Fruit fly (Drosophila melanogaster): ENCODE measurements around the gene Fbw5.
A peak's percentile ranks its signal among the peaks of the same experiment; 100 is the strongest.

Gene Fbw5

DNA sequence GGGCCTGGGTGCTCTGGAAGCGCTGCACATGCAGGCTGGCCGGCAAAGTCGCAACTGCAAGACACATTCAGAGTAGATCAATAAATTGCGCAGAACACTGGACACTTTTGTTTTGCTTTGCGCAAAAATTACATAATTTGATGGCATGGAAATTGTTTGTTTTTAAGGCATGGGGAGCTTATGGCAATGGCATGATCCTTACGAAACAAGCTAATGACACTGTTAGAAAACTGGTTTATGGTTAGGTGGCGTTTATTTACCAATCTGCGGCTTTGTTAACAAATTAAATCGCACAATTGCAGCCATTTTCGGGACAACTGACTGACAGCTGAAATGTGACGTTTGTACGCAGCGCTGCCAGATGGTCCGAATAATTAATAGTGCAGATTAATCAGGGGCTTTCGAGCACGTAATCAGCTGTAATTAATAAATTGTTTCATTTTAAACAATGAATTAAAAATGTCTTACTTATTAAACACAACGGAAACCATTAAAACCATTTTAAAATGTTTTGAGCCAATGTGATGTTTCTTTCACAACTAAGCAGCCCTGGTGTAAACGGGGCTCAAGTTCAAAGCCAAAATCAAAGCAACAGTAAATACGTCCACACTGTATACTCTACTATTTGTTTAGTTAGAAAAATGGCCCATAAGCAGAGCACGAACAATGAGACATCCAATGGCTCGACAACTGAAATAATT lies 3.2 kb downstream of the Fbw5 start, which contains the start of the genes ND-51 and CG13994:
TSS of gene ND-51 (minus strand) at position 376 of the 701 bp plus-strand sequence.
TSS of gene CG13994 (plus strand) at position 608 of the 701 bp plus-strand sequence.
- no peak for TF ChIP-seq noc (tag; optimal IDR thresholded peaks at IDR 0.05)

DNA sequence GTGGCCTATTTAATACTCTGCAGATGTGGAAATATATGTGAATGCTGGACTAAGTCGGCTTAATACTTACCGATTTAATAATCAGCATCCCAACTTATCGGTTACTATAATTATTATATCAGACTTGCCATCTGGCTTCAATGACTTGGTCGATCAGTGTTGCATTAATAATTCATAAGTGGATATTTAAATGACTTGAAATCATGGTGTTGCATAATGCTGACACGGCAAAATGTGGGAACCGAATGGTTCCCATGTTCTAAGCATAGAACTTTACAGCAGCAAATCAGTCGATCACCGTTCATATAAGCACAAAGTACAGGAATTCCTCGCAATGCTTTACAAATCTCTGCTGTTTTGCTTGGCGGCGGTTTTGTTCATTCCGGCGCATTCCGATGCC lies 5.5 kb downstream of the Fbw5 start, which contains the start of gene CG34180:
TSS of gene CG34180 (plus strand) at position 301 of the 400 bp plus-strand sequence.
- TF ChIP-seq noc (tag; optimal IDR thresholded peaks at IDR 0.05), result no peak

DNA sequence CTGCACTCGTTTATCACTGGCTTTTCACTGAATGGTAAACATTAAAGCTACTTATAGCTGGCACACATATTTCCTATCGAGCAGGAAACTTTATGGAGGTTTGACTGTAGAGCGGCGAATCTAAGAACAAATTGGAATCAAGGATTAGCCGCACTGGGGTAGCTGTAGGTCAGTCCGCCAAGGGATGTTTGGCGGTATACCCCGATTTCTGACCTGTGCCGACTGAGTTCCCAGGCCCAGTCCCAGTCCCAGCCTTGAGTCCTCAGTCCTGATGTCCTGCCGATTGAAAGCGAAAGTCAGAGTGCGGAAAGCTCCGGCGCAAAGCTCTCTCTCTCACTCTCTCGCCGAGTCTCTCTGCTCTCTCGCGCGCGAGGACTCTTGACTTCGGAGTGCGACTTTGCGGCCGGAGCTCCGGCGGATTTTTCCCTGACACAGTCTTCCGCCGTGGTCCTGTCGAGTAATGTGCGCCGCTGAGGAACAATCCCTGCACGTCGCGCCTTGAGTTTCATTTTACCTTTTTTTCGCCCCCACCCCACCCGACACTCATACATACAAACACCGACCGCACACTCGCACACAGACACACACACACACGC lies 11.8 kb downstream of the Fbw5 start, which contains the start of gene CG13995:
TSS of gene CG13995 (plus strand) at position 429 of the 596 bp plus-strand sequence.
- no peak for TF ChIP-seq noc (tag; optimal IDR thresholded peaks at IDR 0.05)

DNA sequence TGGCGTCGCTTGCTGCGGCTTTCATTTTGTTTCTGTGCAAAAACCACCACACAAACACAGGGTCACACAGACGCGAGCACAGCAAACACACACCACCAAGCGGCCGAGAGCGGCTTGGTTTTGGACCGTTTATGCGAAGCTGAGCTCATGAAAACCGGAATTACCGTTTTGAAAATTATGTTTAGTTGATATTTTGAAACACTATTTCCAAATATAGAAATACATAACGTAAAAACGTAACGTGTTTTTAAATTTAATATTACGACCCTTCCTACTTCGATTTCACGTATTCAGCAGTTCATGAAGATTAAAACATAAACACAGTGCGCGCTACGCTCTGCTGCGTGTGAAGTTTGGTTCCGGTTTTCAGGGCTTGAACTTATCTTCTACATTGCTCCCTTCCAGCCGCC lies 14.5 kb downstream of the Fbw5 start:
- TF ChIP-seq noc (tag; optimal IDR thresholded peaks at IDR 0.05), result peak; percentile 95

DNA sequence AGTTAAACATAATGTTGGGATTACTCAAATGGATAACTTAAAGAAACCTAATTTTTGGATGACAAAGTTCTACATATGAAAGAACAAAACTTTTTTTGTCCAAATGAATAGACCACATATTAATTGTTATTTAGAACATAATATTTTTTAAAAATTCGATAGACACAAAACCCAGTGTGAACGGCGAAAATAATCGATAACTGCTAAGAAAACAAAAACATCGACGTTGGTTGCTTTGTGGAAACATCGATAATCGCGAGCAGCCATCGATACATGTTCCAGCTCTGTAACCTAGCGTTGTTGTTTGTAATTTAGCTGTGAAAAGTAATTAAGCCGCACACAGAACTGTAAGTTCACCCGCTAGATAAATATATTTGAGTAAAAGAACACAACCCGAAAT lies 15.2 kb downstream of the Fbw5 start, which contains the start of gene CG9135:
TSS of gene CG9135 (plus strand) at position 226 of the 400 bp plus-strand sequence.
- no peak for TF ChIP-seq noc (tag; optimal IDR thresholded peaks at IDR 0.05)

DNA sequence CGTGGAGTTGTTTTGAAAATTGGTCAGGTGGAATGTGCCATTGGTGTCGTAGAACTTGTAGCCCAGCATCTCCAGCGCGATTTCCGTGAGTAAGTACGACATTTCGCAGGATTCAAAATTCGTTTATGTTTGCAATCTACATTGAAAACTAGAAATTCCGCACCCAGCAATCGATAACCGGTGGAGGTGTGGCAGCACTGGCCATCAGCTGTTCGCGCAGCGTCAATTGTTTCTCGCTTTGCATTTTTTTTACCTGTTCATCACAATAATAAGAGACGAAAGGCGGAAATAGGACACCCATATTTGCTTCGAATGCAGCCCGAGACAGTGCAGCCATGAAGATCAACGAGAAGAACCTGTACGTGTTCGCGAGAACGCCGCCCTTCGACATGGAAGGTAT lies 17.2 kb downstream of the Fbw5 start, which contains the start of the genes CG34179 and slmo:
TSS of gene CG34179 (minus strand) at position 165 of the 400 bp plus-strand sequence.
TSS of gene slmo (minus strand) at position 165 of the 400 bp plus-strand sequence.
- no peak for TF ChIP-seq noc (tag; optimal IDR thresholded peaks at IDR 0.05)

DNA sequence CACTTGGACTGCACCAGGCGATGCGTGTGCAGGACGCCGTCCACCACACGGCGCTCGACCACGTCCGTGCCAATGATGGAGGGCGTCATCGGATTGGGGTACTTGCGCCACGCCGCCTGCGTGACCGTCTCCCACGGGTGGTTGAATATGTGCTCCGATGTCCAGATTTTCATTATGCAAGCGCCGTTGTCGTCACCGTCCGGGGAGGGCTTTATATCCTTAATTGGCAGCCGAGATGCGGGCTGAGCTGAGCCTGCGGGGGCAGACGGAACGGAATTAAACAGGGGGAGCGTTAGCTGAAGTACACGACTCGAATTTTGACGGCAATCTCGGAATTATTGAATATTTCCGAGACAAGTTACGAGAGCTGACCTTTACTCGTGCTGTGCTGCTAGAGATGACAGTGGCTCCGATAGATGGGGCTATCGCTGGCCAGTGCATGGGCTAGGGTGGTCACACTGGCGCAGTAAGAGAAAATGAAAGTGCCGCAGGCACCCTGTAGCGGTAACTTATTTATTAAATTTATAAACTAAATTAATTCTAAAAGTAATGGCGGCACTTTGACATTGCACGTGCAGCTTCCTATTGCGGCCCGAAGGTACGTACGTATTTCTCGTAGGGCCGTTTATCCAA lies 18.1 kb downstream of the Fbw5 start, which contains the start of gene IPIP:
TSS of gene IPIP (plus strand) at position 475 of the 633 bp plus-strand sequence.
- TF ChIP-seq noc (tag; optimal IDR thresholded peaks at IDR 0.05), result no peak

DNA sequence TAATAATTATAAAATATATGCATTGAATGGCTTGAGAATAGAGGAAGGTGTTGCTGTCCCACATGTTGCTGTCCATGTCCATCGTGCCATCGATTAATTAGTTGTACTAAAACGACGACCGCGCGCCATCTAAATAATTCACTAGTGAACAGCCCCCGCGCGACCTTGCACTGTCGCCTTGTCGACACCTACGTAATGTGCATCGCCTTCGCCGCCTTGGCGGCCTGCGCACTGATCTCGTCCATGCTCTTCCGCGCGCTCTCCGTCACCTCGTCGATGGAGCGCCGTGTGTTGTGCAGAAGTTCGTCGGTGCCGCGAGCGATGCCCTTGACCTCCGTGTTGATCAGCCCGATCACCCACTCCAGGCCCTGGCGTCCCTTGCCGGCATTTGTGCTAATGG lies 18.9 kb downstream of the Fbw5 start:
- TF ChIP-seq noc (tag; optimal IDR thresholded peaks at IDR 0.05), result no peak

DNA sequence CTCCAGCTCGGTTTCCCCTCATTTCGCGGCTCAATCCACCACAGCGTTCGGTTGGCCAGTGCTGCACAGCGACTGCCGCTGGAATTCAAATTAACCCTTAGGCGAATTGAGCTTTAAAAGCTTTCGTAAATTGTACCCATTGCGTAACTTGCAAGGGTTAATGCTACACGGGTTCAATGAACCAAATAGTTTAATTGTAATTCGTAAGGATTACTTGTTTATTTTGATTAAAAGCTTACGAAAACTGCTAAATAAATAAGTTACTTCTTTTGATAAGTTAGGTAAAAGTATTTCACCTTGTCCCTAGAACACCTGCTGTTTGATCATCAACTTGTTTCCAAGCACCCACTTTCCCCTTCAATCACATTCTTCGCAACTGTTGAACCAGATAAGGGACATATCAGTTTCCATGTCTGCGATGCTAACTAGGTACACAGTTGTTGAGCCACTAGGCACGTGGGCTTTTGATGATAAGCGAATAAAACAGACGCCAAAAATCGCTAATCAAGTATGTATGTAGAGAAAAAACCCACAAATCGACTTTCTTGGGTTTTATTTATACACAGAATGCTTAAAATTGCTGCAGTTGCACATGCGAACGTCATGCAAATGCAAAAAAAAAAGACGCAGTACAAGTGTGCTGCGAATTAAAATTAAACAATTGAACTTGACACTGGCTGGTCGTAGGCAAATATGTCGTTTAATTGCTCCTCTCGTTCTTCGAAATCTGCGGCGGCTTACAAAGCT lies 19.6 kb downstream of the Fbw5 start, which contains the start of gene Pfas:
TSS of gene Pfas (minus strand) at position 79 of the 747 bp plus-strand sequence.
- peak; percentile 80 for TF ChIP-seq noc (tag; optimal IDR thresholded peaks at IDR 0.05)

DNA sequence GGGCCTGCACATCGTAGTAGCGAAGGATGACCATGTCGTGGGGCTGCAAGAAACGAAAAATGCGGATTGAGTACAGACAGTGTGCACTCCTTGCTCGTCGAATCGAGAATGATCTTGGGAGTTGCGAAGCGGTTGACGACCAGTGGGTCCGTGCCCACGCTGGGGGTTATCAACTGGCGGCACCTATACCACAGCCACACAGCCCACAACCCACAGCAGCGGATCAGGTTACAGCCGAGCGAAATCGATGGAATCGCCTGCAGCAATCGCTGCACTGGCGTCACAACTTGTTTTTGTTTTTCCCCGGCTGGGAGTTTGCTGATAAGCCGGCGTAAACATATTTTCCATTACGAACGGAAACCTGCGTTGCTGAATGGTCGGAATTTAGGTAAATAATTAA lies 20.3 kb downstream of the Fbw5 start:
- TF ChIP-seq noc (tag; optimal IDR thresholded peaks at IDR 0.05), result no peak

DNA sequence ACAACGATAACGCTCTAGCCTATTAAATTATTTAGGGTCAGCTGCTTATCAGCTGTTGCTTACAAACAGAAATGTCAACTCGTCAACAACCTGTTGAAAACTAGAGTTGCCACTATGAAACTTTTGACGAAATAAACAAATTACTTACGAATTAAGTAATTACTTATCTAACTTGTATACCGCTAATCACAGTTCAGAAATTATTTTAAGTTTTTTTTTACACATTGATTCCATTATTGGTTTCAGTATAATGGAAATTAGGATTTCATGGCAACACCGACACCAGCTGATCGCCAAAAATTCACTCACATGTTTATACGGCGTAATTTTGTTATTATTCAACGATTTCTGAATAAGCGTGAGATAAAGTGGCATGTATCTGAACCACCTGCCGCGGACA lies 27.9 kb downstream of the Fbw5 start, which contains the start of the genes CG9117 and CG31643:
TSS of gene CG9117 (minus strand) at position 73 of the 400 bp plus-strand sequence.
TSS of gene CG31643 (plus strand) at position 288 of the 400 bp plus-strand sequence.
- TF ChIP-seq noc (tag; optimal IDR thresholded peaks at IDR 0.05), result peak; percentile 76

DNA sequence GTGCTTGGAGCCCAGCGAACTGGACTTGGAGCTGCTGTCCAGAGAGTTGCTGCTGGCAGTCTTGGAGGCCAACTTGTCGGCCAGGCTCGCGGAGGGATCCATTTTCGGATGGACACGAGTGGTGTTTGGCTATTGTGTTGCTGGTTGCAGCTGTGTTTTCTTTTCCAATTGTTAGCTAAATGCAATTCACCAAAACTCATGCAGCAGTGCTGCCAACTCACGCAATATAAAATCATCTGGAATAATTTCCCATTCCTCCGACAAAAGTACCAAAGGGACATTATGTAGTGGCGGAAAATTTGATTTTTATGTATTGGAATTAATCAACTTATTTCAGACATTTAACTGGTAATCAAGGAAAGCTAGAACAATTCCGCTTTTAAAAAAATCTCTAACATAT lies 29.0 kb downstream of the Fbw5 start, which contains the start of gene mtm:
TSS of gene mtm (minus strand) at position 306 of the 400 bp plus-strand sequence.
- TF ChIP-seq noc (tag; optimal IDR thresholded peaks at IDR 0.05), result no peak

DNA sequence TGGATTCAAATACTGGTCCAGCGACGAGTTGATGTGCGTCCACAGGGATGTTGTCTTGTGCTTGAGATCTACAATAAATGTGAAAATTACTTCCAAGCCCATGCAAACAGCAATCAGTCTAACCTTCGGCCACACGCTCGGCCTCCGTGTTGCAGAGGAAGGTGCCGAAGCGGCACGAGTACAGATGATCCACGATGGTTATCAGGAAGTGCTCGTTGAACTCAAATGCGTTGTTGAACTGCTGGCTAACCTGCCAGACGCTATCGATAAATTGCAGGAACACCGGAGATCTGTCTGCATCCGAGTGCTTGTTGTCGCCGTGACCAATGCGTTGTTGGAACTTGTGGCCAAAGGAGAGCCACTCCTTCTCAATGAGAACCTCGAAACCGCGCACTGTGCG lies 30.6 kb downstream of the Fbw5 start:
- no peak for TF ChIP-seq noc (tag; optimal IDR thresholded peaks at IDR 0.05)

DNA sequence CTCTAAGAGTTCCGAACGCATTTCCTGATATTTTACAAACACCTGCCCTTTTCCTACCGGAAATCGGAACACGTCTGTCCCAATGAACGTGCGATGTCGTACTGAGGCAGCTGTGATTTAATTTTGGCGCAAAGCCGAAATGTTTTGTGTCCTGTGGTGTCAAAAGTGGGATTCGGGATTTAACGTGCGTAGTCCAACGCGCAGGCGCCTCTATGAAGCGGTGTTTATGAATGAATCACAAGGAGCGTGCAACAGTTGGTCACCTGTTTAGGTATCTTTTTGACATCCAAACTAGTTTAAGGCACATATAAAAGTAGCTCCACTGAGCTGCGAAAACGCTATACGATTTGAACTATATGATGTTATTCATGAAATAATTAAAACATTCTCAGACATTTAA lies 31.4 kb downstream of the Fbw5 start, which contains the start of gene CG9109:
TSS of gene CG9109 (minus strand) at position 80 of the 400 bp plus-strand sequence.
- TF ChIP-seq noc (tag; optimal IDR thresholded peaks at IDR 0.05), result no peak

DNA sequence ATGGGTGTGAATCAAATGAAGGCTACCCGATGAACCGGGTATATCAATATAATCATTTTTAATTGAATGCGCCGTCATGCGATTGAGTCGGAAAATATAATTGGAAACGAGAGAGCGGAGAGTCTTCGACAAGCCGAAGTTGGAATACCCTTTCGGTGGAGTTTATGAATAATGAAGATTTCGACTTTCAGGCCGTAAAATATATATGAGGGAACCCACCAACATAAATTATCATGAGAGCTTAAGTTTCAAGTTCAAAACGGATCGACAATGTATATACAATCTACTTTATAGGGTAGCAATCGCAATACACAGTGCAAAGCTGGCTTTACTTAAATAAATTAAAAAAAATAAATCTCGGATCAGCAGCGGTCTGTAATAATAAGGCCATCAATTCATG lies 33.9 kb downstream of the Fbw5 start:
- TF ChIP-seq noc (tag; optimal IDR thresholded peaks at IDR 0.05), result no peak

All from whole organism, larva.